Fruit fly (Drosophila melanogaster) whole organism, embryonic: ENCODE measurements around the gene AcCoAS.

ENCODE experiments used
- Adf1 ChIP-seq: fragments of 200-800 bp; sonication (Bioruptor generic); IDR thresholded peaks from 2 replicates; pipeline ENCODE4 v1.3.6; 2022; ENCODE audit warnings: missing biosample characterization, missing genetic modification characterization
- Aef1 ChIP-seq: fragments of 200-800 bp; sonication (Bioruptor generic); IDR thresholded peaks from 3 replicates; pipeline ENCODE4 v1.3.6; 2022; ENCODE audit warnings: missing biosample characterization, missing genetic modification characterization
- Bdp1 ChIP-seq: fragments of 200-800 bp; sonication (Bioruptor generic); optimal IDR thresholded peaks from 3 replicates; lab custom pipeline; 2016; ENCODE audit warnings: missing biosample characterization, missing genetic modification characterization
- BtbVII ChIP-seq: fragments of 200-800 bp; sonication (Bioruptor generic); optimal IDR thresholded peaks from 3 replicates; lab custom pipeline; 2017; ENCODE audit warnings: missing biosample characterization, mild to moderate bottlenecking, missing genetic modification characterization
- CG10267 ChIP-seq: fragments of 200-800 bp; sonication (Bioruptor generic); optimal IDR thresholded peaks from 2 replicates; lab custom pipeline; 2018; ENCODE audit warnings: missing biosample characterization, mild to moderate bottlenecking, missing genetic modification characterization, moderate library complexity
- CG10979 ChIP-seq: fragments of 200-800 bp; sonication (Bioruptor generic); optimal IDR thresholded peaks from 2 replicates; lab custom pipeline; 2018; ENCODE audit warnings: missing biosample characterization, mild to moderate bottlenecking, missing genetic modification characterization, moderate library complexity
- CG12659 ChIP-seq: fragments of 200-800 bp; sonication (Bioruptor generic); optimal IDR thresholded peaks from 3 replicates; lab custom pipeline; 2017; ENCODE audit warnings: mild to moderate bottlenecking, missing biosample characterization, missing genetic modification reagents, missing genetic modification characterization
- CG13424 ChIP-seq: fragments of 200-800 bp; sonication (Bioruptor generic); optimal IDR thresholded peaks from 2 replicates; lab custom pipeline; 2019; ENCODE audit warnings: missing biosample characterization, mild to moderate bottlenecking, missing genetic modification characterization, moderate library complexity
- CG17829 ChIP-seq: fragments of 200-800 bp; optimal IDR thresholded peaks from 2 replicates; lab custom pipeline; 2019; ENCODE audit warnings: missing biosample characterization, mild to moderate bottlenecking, missing genetic modification characterization, moderate library complexity
- CG30020 ChIP-seq: fragments of 200-800 bp; optimal IDR thresholded peaks from 2 replicates; lab custom pipeline; 2019; ENCODE audit warnings: missing biosample characterization, mild to moderate bottlenecking, missing genetic modification characterization, moderate library complexity
- CG4360 ChIP-seq: fragments of 200-800 bp; sonication (Bioruptor generic); IDR thresholded peaks from 2 replicates; pipeline ENCODE4 v1.3.6; 2022; ENCODE audit warnings: missing biosample characterization, missing genetic modification characterization
- CG4854 ChIP-seq: fragments of 200-800 bp; sonication (Bioruptor generic); optimal IDR thresholded peaks from 2 replicates; lab custom pipeline; 2016; ENCODE audit warnings: missing biosample characterization, missing genetic modification characterization, inconsistent platforms
- CG5180 ChIP-seq: fragments of 200-800 bp; sonication (Bioruptor generic); optimal IDR thresholded peaks from 3 replicates; lab custom pipeline; 2017; ENCODE audit warnings: missing biosample characterization, missing genetic modification characterization, mild to moderate bottlenecking, moderate library complexity, missing genetic modification reagents
- CG5953 ChIP-seq: fragments of 200-800 bp; sonication (Bioruptor generic); IDR thresholded peaks from 2 replicates; pipeline ENCODE4 v1.3.6; 2022; ENCODE audit warnings: missing biosample characterization, missing genetic modification characterization
- CG6175 ChIP-seq: fragments of 200-800 bp; sonication (Bioruptor generic); IDR thresholded peaks from 3 replicates; pipeline ENCODE4 v1.3.6; 2022; ENCODE audit warnings: missing biosample characterization, missing genetic modification characterization
- Drgx ChIP-seq: fragments of 200-800 bp; sonication (Bioruptor generic); IDR thresholded peaks from 2 replicates; pipeline ENCODE4 v1.3.6; 2022; ENCODE audit warnings: missing biosample characterization, missing genetic modification characterization
- E2f1 ChIP-seq: fragments of 200-800 bp; sonication (Bioruptor generic); IDR thresholded peaks from 2 replicates; pipeline ENCODE4 v1.3.6; 2022; ENCODE audit warnings: missing biosample characterization, missing genetic modification characterization
- Elba2 ChIP-seq: fragments of 200-800 bp; sonication (Bioruptor generic); optimal IDR thresholded peaks from 3 replicates; lab custom pipeline; 2016; ENCODE audit warnings: missing biosample characterization, missing genetic modification characterization
- Hand ChIP-seq: fragments of 200-800 bp; sonication (Bioruptor generic); optimal IDR thresholded peaks from 2 replicates; lab custom pipeline; 2017; ENCODE audit warnings: mild to moderate bottlenecking, missing biosample characterization, missing genetic modification reagents, missing genetic modification characterization
- Hmx ChIP-seq: fragments of 200-800 bp; sonication (Bioruptor generic); optimal IDR thresholded peaks from 2 replicates; lab custom pipeline; 2016; ENCODE audit warnings: missing biosample characterization, missing genetic modification characterization
- Meics ChIP-seq: fragments of 200-800 bp; sonication (Bioruptor generic); optimal IDR thresholded peaks from 2 replicates; lab custom pipeline; 2017; ENCODE audit warnings: missing biosample characterization, mild to moderate bottlenecking, missing genetic modification characterization
- NC2β ChIP-seq: fragments of 200-800 bp; sonication (Bioruptor generic); optimal IDR thresholded peaks from 2 replicates; lab custom pipeline; 2016; ENCODE audit warnings: missing biosample characterization, missing genetic modification characterization
- Neu2 ChIP-seq: fragments of 200-800 bp; sonication (Bioruptor generic); optimal IDR thresholded peaks from 3 replicates; lab custom pipeline; 2016; ENCODE audit warnings: missing biosample characterization, missing genetic modification characterization, borderline replicate concordance
- Nf-YC ChIP-seq: fragments of 200-800 bp; optimal IDR thresholded peaks from 3 replicates; lab custom pipeline; 2019; ENCODE audit warnings: missing biosample characterization, mild to moderate bottlenecking, missing genetic modification characterization, moderate library complexity
- YL-1 ChIP-seq: fragments of 200-800 bp; sonication (Bioruptor generic); optimal IDR thresholded peaks from 3 replicates; lab custom pipeline; 2017; ENCODE audit warnings: missing biosample characterization, mild to moderate bottlenecking, missing genetic modification characterization
- ab ChIP-seq: fragments of 200-800 bp; sonication (Bioruptor generic); optimal IDR thresholded peaks from 2 replicates; lab custom pipeline; 2016; ENCODE audit warnings: missing biosample characterization, missing genetic modification characterization
- ap ChIP-seq: fragments of 200-800 bp; sonication (Bioruptor generic); IDR thresholded peaks from 2 replicates; pipeline ENCODE4 v1.3.6; 2022; ENCODE audit warnings: missing biosample characterization, missing genetic modification characterization
- ash1 ChIP-seq: fragments of 200-800 bp; sonication (Bioruptor generic); optimal IDR thresholded peaks from 2 replicates; lab custom pipeline; 2018; ENCODE audit warnings: missing biosample characterization, mild to moderate bottlenecking, missing genetic modification characterization
- bcd ChIP-seq: fragments of 200-800 bp; sonication (Bioruptor generic); optimal IDR thresholded peaks from 2 replicates; lab custom pipeline; 2017; ENCODE audit warnings: missing biosample characterization, mild to moderate bottlenecking, missing genetic modification characterization
- croc ChIP-seq: fragments of 200-800 bp; sonication (Bioruptor generic); conservative IDR thresholded peaks from 3 replicates; pipeline ENCODE4 v1.3.6; 2022; ENCODE audit warnings: missing biosample characterization, missing genetic modification characterization
- disco-r ChIP-seq: fragments of 200-800 bp; sonication (Bioruptor generic); optimal IDR thresholded peaks from 2 replicates; lab custom pipeline; 2016; ENCODE audit warnings: missing biosample characterization, missing genetic modification characterization
- ems ChIP-seq: fragments of 200-800 bp; sonication (Bioruptor generic); optimal IDR thresholded peaks from 3 replicates; lab custom pipeline; 2016; ENCODE audit warnings: missing biosample characterization, missing genetic modification characterization
- kni ChIP-seq: fragments of 200-800 bp; sonication (Bioruptor generic); optimal IDR thresholded peaks from 3 replicates; lab custom pipeline; 2017; ENCODE audit warnings: mild to moderate bottlenecking, missing biosample characterization, missing genetic modification reagents, missing genetic modification characterization
- lilli ChIP-seq: fragments of 200-800 bp; sonication (Bioruptor generic); optimal IDR thresholded peaks from 3 replicates; lab custom pipeline; 2016; ENCODE audit warnings: missing biosample characterization, missing genetic modification characterization
- p53 ChIP-seq: fragments of 200-800 bp; sonication (Bioruptor generic); optimal IDR thresholded peaks from 2 replicates; lab custom pipeline; 2016; ENCODE audit warnings: missing biosample characterization, missing genetic modification characterization
- peb ChIP-seq: fragments of 200-800 bp; sonication (Bioruptor generic); IDR thresholded peaks from 2 replicates; pipeline ENCODE4 v1.3.6; 2022; ENCODE audit warnings: missing biosample characterization, missing genetic modification characterization
- pfk ChIP-seq: fragments of 200-800 bp; sonication (Bioruptor generic); optimal IDR thresholded peaks from 2 replicates; lab custom pipeline; 2018; ENCODE audit warnings: missing biosample characterization, mild to moderate bottlenecking, missing genetic modification characterization, moderate library complexity
- run ChIP-seq: fragments of 200-800 bp; sonication (Bioruptor generic); optimal IDR thresholded peaks from 3 replicates; lab custom pipeline; 2018; ENCODE audit warnings: missing biosample characterization, mild to moderate bottlenecking, missing genetic modification characterization
- schlank ChIP-seq: fragments of 200-800 bp; sonication (Bioruptor generic); optimal IDR thresholded peaks from 2 replicates; lab custom pipeline; 2018; ENCODE audit warnings: missing biosample characterization, mild to moderate bottlenecking, missing genetic modification characterization
- sens-2 ChIP-seq: fragments of 200-800 bp; sonication (Bioruptor generic); IDR thresholded peaks from 2 replicates; pipeline ENCODE4 v1.3.6; 2022; ENCODE audit warnings: missing biosample characterization, missing genetic modification characterization
- sim ChIP-seq: fragments of 200-800 bp; sonication (Bioruptor generic); IDR thresholded peaks from 2 replicates; pipeline ENCODE4 v1.3.6; 2022; ENCODE audit warnings: missing biosample characterization, missing genetic modification characterization
- tgo ChIP-seq: fragments of 200-800 bp; sonication (Bioruptor generic); IDR thresholded peaks from 3 replicates; pipeline ENCODE4 v1.3.6; 2022; ENCODE audit warnings: missing biosample characterization, missing genetic modification characterization
- toy ChIP-seq: fragments of 200-800 bp; sonication (Bioruptor generic); IDR thresholded peaks from 2 replicates; pipeline ENCODE4 v1.3.6; 2022; ENCODE audit warnings: missing biosample characterization, missing genetic modification characterization
- ttk ChIP-seq: fragments of 200-800 bp; sonication (Bioruptor generic); IDR thresholded peaks from 2 replicates; pipeline ENCODE4 v2.1.2; 2022; ENCODE audit warnings: missing biosample characterization, missing genetic modification characterization
- unpg ChIP-seq: fragments of 200-800 bp; sonication (Bioruptor generic); optimal IDR thresholded peaks from 3 replicates; lab custom pipeline; 2018; ENCODE audit warnings: missing biosample characterization, mild to moderate bottlenecking, missing genetic modification characterization, moderate library complexity
- usp ChIP-seq: fragments of >200 bp; optimal IDR thresholded peaks from 2 replicates; lab custom pipeline; 2017; ENCODE audit warnings: missing biosample characterization, missing genetic modification characterization
- zen2 ChIP-seq: fragments of 200-800 bp; sonication (Bioruptor generic); IDR thresholded peaks from 3 replicates; pipeline ENCODE4 v1.3.6; 2022; ENCODE audit warnings: missing biosample characterization, missing genetic modification characterization; ENCODE audit not compliant: partially characterized antibody
- zf30C ChIP-seq: fragments of 200-800 bp; sonication (Bioruptor generic); optimal IDR thresholded peaks from 3 replicates; lab custom pipeline; 2018; ENCODE audit warnings: missing biosample characterization, mild to moderate bottlenecking, missing genetic modification characterization
- zfh1 ChIP-seq: fragments of 200-800 bp; sonication (Bioruptor generic); IDR thresholded peaks from 3 replicates; pipeline ENCODE4 v1.3.6; 2022; ENCODE audit warnings: missing biosample characterization, missing genetic modification characterization

Gene AcCoAS

dm6 chr3L:21276296-21277257 lies 3.5 kb downstream of the AcCoAS start (continued):
- TF ChIP-seq usp (GFP tag; lab: Kevin White, UChicago), result no peak
- peak; percentile 62 for TF ChIP-seq Meics (GFP tag; lab: Kevin White, UChicago)
- TF ChIP-seq ab, result no peak
- no peak for TF ChIP-seq peb (GFP tag; lab: Robert Waterston, UW)
- peak; percentile 1 for TF ChIP-seq schlank (tag; lab: Kevin White, UChicago)
- peak; percentile 41 for TF ChIP-seq CG4854 (GFP tag; lab: Kevin White, UChicago)
- no peak for TF ChIP-seq zen2 (GFP tag; lab: Robert Waterston, UW)
- peak; percentile 71 for TF ChIP-seq NC2β (GFP tag; lab: Kevin White, UChicago)
- TF ChIP-seq sim (GFP tag; lab: Robert Waterston, UW), result no peak
- TF ChIP-seq CG5953 (GFP tag; lab: Robert Waterston, UW), result no peak
- TF ChIP-seq Hmx (GFP tag; lab: Kevin White, UChicago), result peak; percentile 69
- peak; percentile 24; the same call in 1 of the 3 replicates for TF ChIP-seq croc (GFP tag; lab: Robert Waterston, UW)
- TF ChIP-seq ems, result peak; percentile 40
- peak; percentile 5 for TF ChIP-seq Bdp1 (GFP tag; lab: Kevin White, UChicago)
- TF ChIP-seq sens-2 (GFP tag; lab: Robert Waterston, UW), result no peak
- no peak for TF ChIP-seq p53 (GFP tag; lab: Kevin White, UChicago)
- TF ChIP-seq unpg, result peak; percentile 55
- peak; percentile 54 for TF ChIP-seq disco-r
- peak; percentile 85 for TF ChIP-seq zf30C (GFP tag; lab: Kevin White, UChicago)
- peak; percentile 64 for TF ChIP-seq lilli (GFP tag; lab: Kevin White, UChicago)
- no peak for TF ChIP-seq run (tag; lab: Kevin White, UChicago)
- TF ChIP-seq Neu2, result peak; percentile 26
- TF ChIP-seq CG10979 (tag; lab: Kevin White, UChicago), result peak; percentile 78
- peak; percentile 4 for TF ChIP-seq YL-1 (GFP tag; lab: Kevin White, UChicago)
- no peak for TF ChIP-seq ash1
- TF ChIP-seq BtbVII (GFP tag; lab: Kevin White, UChicago), result peak; percentile 66
- no peak for TF ChIP-seq Aef1 (GFP tag; lab: Robert Waterston, UW)
- no peak for TF ChIP-seq E2f1
- TF ChIP-seq Adf1 (GFP tag; lab: Robert Waterston, UW), result no peak
- TF ChIP-seq Hand (GFP tag; lab: Kevin White, UChicago), result peak; percentile 21
- TF ChIP-seq Drgx (GFP tag; lab: Robert Waterston, UW), result no peak
- TF ChIP-seq kni (GFP tag; lab: Kevin White, UChicago), result peak; percentile 88
- TF ChIP-seq CG13424, result peak; percentile 63
- peak; percentile 77 for TF ChIP-seq CG17829 (tag; lab: Kevin White, UChicago)
- peak; percentile 21 for TF ChIP-seq CG30020 (tag; lab: Kevin White, UChicago)
- peak; percentile 64 for TF ChIP-seq CG10267 (tag; lab: Kevin White, UChicago)
- TF ChIP-seq pfk, result no peak
- TF ChIP-seq Elba2, result no peak
- TF ChIP-seq ttk (GFP tag; lab: Robert Waterston, UW), result 0 out of 2 replicates have a peak, but pooled peaks have one; percentile 11
- TF ChIP-seq Nf-YC (tag; lab: Kevin White, UChicago), result peak; percentile 36
- TF ChIP-seq ap, result no peak
- TF ChIP-seq tgo, result peak; percentile 58; the same call in 2 of the 3 replicates
- peak; percentile 52 for TF ChIP-seq CG12659 (GFP tag; lab: Kevin White, UChicago)
- peak; percentile 34; the same call in 1 of the 3 replicates for TF ChIP-seq zfh1 (GFP tag; lab: Robert Waterston, UW)
- peak; percentile 75; the same call in 1 of the 2 replicates for TF ChIP-seq CG4360 (GFP tag; lab: Robert Waterston, UW)
- no peak for TF ChIP-seq CG6175
- TF ChIP-seq CG5180 (GFP tag; lab: Kevin White, UChicago), result peak; percentile 11
- TF ChIP-seq bcd, result peak; percentile 66
- no peak for TF ChIP-seq toy
